Worm (Caenorhabditis elegans) whole organism, early embryonic: ENCODE data around the gene C41G6.12.
"Not testable (repeated sequence)": the region's sequence is repeated elsewhere in the genome, so short reads cannot be mapped to it uniquely, and the experiment has no call there.

ENCODE experiments used
- B0310.2 ChIP-seq: sonication (generic microtip); optimal IDR thresholded peaks from 2 replicates; lab custom pipeline; 2016; ENCODE audit warnings: mild to moderate bottlenecking, missing genetic modification characterization, missing compliant biosample characterization
- F13C5.2 ChIP-seq: sonication (generic microtip); optimal IDR thresholded peaks from 2 replicates; lab custom pipeline; 2017; ENCODE audit warnings: mild to moderate bottlenecking, missing genetic modification characterization, inconsistent platforms, missing compliant biosample characterization
- aly-1 ChIP-seq: sonication (generic microtip); optimal IDR thresholded peaks from 2 replicates; lab custom pipeline; 2016; ENCODE audit warnings: missing genetic modification characterization, missing compliant biosample characterization
- ama-1 ChIP-seq: fragments of 150-350 bp; optimal IDR thresholded peaks from 2 replicates; lab custom pipeline; 2014
- ets-7 ChIP-seq: sonication (generic microtip); optimal IDR thresholded peaks from 2 replicates; lab custom pipeline; 2016; ENCODE audit warnings: missing genotype, missing genetic modification characterization, missing compliant biosample characterization
- flt-1 ChIP-seq: fragments of 200-800 bp; sonication (Bioruptor generic); IDR thresholded peaks from 2 replicates; pipeline ENCODE4 v1.3.6; 2022; ENCODE audit warnings: missing genetic modification characterization, missing compliant biosample characterization
- hmbx-1 ChIP-seq: sonication (generic microtip); optimal IDR thresholded peaks from 2 replicates; lab custom pipeline; 2016; ENCODE audit warnings: mild to moderate bottlenecking, missing genetic modification characterization, missing compliant biosample characterization
- hmg-4 ChIP-seq: fragments of 200-800 bp; sonication (Bioruptor generic); optimal IDR thresholded peaks from 2 replicates; lab custom pipeline; 2018; ENCODE audit warnings: mild to moderate bottlenecking, missing genetic modification characterization, missing compliant biosample characterization
- scrt-1 ChIP-seq: fragments of 200-800 bp; sonication (Bioruptor generic); IDR thresholded peaks from 2 replicates; pipeline ENCODE4 v1.3.6; 2022; ENCODE audit warnings: missing genetic modification characterization, missing compliant biosample characterization
- tra-4 ChIP-seq: sonication (generic microtip); optimal IDR thresholded peaks from 2 replicates; lab custom pipeline; 2017; ENCODE audit warnings: missing genetic modification characterization, missing compliant biosample characterization

- TF ChIP-seq ama-1 (lab: Kevin White, UChicago); F13C5.2 (tag; lab: Kevin White, UChicago); hmg-4 (GFP tag; lab: Kevin White, UChicago); hmbx-1; B0310.2 (tag; lab: Kevin White, UChicago); ets-7 (tag; lab: Kevin White, UChicago); flt-1 (GFP tag; lab: Robert Waterston, UW); scrt-1 (GFP tag; lab: Robert Waterston, UW); aly-1 (tag; lab: Kevin White, UChicago); tra-4 (tag; lab: Kevin White, UChicago): not testable (repeated sequence)
Observed at ce11 chrV:15215175-15215574, 7.6 kb upstream of the C41G6.12 start, which contains the start of gene sri-26.
